Fruit fly (Drosophila melanogaster) whole organism, pupa: Measurements from ENCODE around the gene CG6066.

ENCODE experiments used
- CG10348 ChIP-seq: fragments of 200-800 bp; sonication (Bioruptor generic); IDR thresholded peaks from 2 replicates; pipeline ENCODE4 v1.3.6; 2022; ENCODE audit warnings: missing biosample characterization, missing genetic modification characterization
- CG12605 ChIP-seq: fragments of 200-800 bp; sonication (Bioruptor generic); IDR thresholded peaks from 2 replicates; pipeline ENCODE4 v1.3.6; 2022; ENCODE audit warnings: missing biosample characterization, missing genetic modification characterization
- CG13204 ChIP-seq: fragments of 200-800 bp; sonication (Bioruptor generic); optimal IDR thresholded peaks from 2 replicates; lab custom pipeline; 2018; ENCODE audit warnings: missing biosample characterization, mild to moderate bottlenecking, missing genetic modification characterization, moderate library complexity
- CG14655 ChIP-seq: fragments of 200-800 bp; sonication (Bioruptor generic); optimal IDR thresholded peaks from 3 replicates; lab custom pipeline; 2017; ENCODE audit warnings: mild to moderate bottlenecking, missing biosample characterization, missing genetic modification reagents, missing genetic modification characterization
- CG15710 ChIP-seq: fragments of 200-800 bp; sonication (Bioruptor generic); optimal IDR thresholded peaks from 2 replicates; lab custom pipeline; 2018; ENCODE audit warnings: missing biosample characterization, mild to moderate bottlenecking, missing genetic modification characterization, moderate library complexity
- CG17806 ChIP-seq: fragments of 200-800 bp; sonication (Bioruptor generic); optimal IDR thresholded peaks from 2 replicates; lab custom pipeline; 2018; ENCODE audit warnings: missing biosample characterization, mild to moderate bottlenecking, missing genetic modification characterization, moderate library complexity
- CG32121 ChIP-seq: fragments of 200-800 bp; sonication (Bioruptor generic); IDR thresholded peaks from 2 replicates; pipeline ENCODE4 v1.3.6; 2022; ENCODE audit warnings: missing biosample characterization, missing genetic modification characterization
- CG34367 ChIP-seq: fragments of 200-800 bp; sonication (Bioruptor generic); optimal IDR thresholded peaks from 2 replicates; lab custom pipeline; 2018; ENCODE audit warnings: missing biosample characterization, mild to moderate bottlenecking, missing genetic modification characterization
- CG4496 ChIP-seq: fragments of 200-800 bp; sonication (Bioruptor generic); IDR thresholded peaks from 3 replicates; pipeline ENCODE4 v1.3.6; 2022; ENCODE audit warnings: missing biosample characterization, missing genetic modification characterization
- CG8159 ChIP-seq: fragments of 200-800 bp; sonication (Bioruptor generic); optimal IDR thresholded peaks from 3 replicates; lab custom pipeline; 2018; ENCODE audit warnings: missing biosample characterization, mild to moderate bottlenecking, missing genetic modification characterization, moderate library complexity
- CG8301 ChIP-seq: fragments of 200-800 bp; sonication (Bioruptor generic); optimal IDR thresholded peaks from 2 replicates; lab custom pipeline; 2018; ENCODE audit warnings: missing biosample characterization, mild to moderate bottlenecking, missing genetic modification characterization
- CG9948 ChIP-seq: fragments of 200-800 bp; sonication (Bioruptor generic); optimal IDR thresholded peaks from 2 replicates; lab custom pipeline; 2018; ENCODE audit warnings: missing biosample characterization, mild to moderate bottlenecking, missing genetic modification characterization, moderate library complexity
- D1 ChIP-seq: fragments of 200-800 bp; sonication (Bioruptor generic); optimal IDR thresholded peaks from 2 replicates; lab custom pipeline; 2018; ENCODE audit warnings: missing biosample characterization, mild to moderate bottlenecking, missing genetic modification characterization, moderate library complexity
- EcR ChIP-seq: fragments of 200-800 bp; sonication (Bioruptor generic); optimal IDR thresholded peaks from 3 replicates; lab custom pipeline; 2019; ENCODE audit warnings: missing biosample characterization, missing genetic modification characterization, mild to moderate bottlenecking, moderate library complexity, missing genetic modification reagents
- Ets98B ChIP-seq: fragments of 200-800 bp; sonication (Bioruptor generic); IDR thresholded peaks from 2 replicates; pipeline ENCODE4 v1.3.6; 2022; ENCODE audit warnings: missing biosample characterization, missing genetic modification characterization
- Pif1A ChIP-seq: fragments of 200-800 bp; sonication (Bioruptor generic); optimal IDR thresholded peaks from 3 replicates; lab custom pipeline; 2016; ENCODE audit warnings: missing biosample characterization, missing genetic modification characterization
- Pif1B ChIP-seq: fragments of 200-800 bp; sonication (Bioruptor generic); optimal IDR thresholded peaks from 3 replicates; lab custom pipeline; 2016; ENCODE audit warnings: missing biosample characterization, missing genetic modification characterization
- Snoo ChIP-seq: fragments of 200-800 bp; sonication (Bioruptor generic); optimal IDR thresholded peaks from 3 replicates; lab custom pipeline; 2017; ENCODE audit warnings: missing biosample characterization, mild to moderate bottlenecking, missing genetic modification characterization, inconsistent platforms
- fd96Ca ChIP-seq: fragments of 200-800 bp; sonication (Bioruptor generic); IDR thresholded peaks from 3 replicates; pipeline ENCODE4 v1.3.6; 2022; ENCODE audit warnings: missing biosample characterization, missing genetic modification characterization
- gl ChIP-seq: fragments of 200-800 bp; sonication (Bioruptor generic); optimal IDR thresholded peaks from 2 replicates; lab custom pipeline; 2018; ENCODE audit warnings: missing biosample characterization, mild to moderate bottlenecking, missing genetic modification characterization
- rn ChIP-seq: fragments of 200-800 bp; sonication (Bioruptor generic); IDR thresholded peaks from 2 replicates; pipeline ENCODE4 v1.3.6; 2022; ENCODE audit warnings: missing biosample characterization, missing genetic modification characterization

Gene CG6066

DNA sequence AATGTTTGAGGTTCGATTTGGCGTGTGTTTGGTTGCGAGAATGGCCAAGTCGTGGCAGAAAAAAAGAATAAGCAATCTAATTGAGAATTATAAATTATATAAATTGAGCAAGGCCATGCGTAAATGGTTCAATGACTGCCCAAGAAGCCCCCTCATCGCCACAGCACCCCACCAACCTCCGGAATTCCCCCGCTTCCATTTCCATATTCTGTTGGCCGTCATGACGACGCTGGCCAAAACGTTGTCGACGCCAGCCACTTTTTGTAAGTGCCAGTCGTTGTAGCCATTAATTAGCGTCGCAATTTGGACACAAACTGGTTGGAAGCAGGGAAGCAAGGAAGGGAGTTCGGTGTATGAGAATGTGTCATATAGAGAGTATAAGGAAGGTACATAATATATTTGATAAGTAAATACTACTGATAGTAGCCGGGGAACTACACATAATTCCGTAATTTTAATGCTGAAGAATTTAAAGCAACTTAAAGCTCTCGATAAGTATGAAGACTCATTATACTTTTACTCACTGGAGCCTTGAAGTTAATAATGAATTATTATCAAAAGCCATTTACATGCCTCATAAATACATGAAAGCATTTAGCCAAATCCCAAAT is 14.1 kb upstream of the CG6066 start:
- 0 out of 3 replicates have a peak, but pooled peaks have one; percentile 7 for TF ChIP-seq CG4496
- no peak for TF ChIP-seq CG17806 (tag; lab: Kevin White, UChicago)
- TF ChIP-seq EcR (GFP tag; lab: Kevin White, UChicago), result peak; percentile 74

DNA sequence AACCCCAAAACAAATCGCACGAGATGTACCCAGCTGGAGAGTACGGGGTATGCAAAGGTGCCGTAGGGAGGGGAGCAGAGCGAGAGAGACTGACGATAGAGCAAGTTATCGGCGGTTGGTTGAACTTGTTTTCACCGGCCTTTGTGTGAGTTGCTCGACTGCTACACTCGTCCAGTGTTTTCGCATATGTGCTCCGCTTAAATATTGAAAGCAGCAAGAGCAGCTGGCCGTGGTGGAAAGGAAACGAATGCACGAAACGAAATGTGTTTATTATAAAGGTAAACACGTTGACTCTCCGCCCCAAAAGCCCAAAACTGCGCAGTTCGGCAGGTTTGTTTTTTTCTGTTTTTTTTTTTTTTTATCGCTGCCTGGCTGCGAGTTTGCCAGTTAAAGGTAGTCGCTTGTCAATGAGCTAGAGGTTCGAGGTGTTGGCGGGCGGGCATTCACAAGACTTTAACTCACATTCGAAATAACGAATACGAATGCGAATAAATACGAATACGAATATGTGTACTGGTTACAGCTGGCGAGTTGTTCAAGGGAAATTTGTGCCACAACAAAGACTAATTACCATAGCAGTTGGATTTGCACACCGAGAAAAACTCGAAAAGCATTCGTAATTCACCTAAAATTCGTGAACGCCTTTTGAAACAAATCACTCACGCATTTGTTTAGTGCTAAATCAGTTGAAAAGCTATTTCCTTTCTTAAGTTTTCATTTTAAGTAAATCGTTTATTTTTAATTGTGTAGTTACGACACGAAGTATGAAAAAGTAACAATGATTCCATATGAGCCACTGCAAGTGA is 13.3 kb upstream of the CG6066 start:
- TF ChIP-seq Ets98B (GFP tag; lab: Robert Waterston, UW) (peak; percentile 78), CG10348 (GFP tag; lab: Robert Waterston, UW) (no peak), rn (GFP tag; lab: Robert Waterston, UW) (peak; percentile 59; the same call in 1 of the 2 replicates), fd96Ca (GFP tag; lab: Robert Waterston, UW) (peak; percentile 73), CG4496 (peak; percentile 88), CG34367 (tag; lab: Kevin White, UChicago) (peak; percentile 45), CG12605 (GFP tag; lab: Robert Waterston, UW) (peak; percentile 61; the same call in 1 of the 2 replicates), CG8159 (tag; lab: Kevin White, UChicago) (no peak), D1 (tag; lab: Kevin White, UChicago) (no peak), CG15710 (tag; lab: Kevin White, UChicago) (peak; percentile 68), CG13204 (GFP tag; lab: Kevin White, UChicago) (no peak), gl (tag; lab: Kevin White, UChicago) (peak; percentile 5), CG9948 (tag; lab: Kevin White, UChicago) (peak; percentile 35), CG14655 (GFP tag; lab: Kevin White, UChicago) (no peak), CG32121 (GFP tag; lab: Robert Waterston, UW) (peak; percentile 73), Pif1A (GFP tag; lab: Kevin White, UChicago) (peak; percentile 86), CG17806 (tag; lab: Kevin White, UChicago) (peak; percentile 66), Pif1B (GFP tag; lab: Kevin White, UChicago) (peak; percentile 68), Snoo (tag; lab: Kevin White, UChicago) (peak; percentile 70), EcR (GFP tag; lab: Kevin White, UChicago) (peak; percentile 91), CG8301 (peak; percentile 57)

DNA sequence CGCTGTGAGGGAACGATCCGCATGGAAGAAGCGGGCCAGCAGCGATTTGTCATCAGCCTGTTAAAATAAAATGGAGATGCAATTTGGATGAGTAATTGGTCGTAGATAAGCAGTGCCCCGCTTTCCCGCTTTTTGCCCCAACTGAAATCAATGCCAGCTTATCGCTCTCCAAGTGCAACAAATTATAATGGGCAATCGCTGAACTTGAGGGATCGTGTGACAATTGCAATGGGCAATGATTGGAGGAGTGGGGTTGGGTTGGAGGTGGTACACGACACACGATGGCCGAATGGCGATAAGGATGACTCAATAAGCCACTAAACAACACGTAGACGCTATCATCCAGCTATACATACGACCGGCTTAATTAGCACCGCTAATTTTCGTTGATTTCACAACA is 12.2 kb upstream of the CG6066 start:
- no peak for TF ChIP-seq CG12605 (GFP tag; lab: Robert Waterston, UW)
- TF ChIP-seq CG17806 (tag; lab: Kevin White, UChicago), result no peak
- TF ChIP-seq CG32121 (GFP tag; lab: Robert Waterston, UW), result no peak
- TF ChIP-seq CG8301, result no peak
- TF ChIP-seq CG14655 (GFP tag; lab: Kevin White, UChicago), result no peak
- no peak for TF ChIP-seq CG4496
- TF ChIP-seq CG13204 (GFP tag; lab: Kevin White, UChicago), result no peak

DNA sequence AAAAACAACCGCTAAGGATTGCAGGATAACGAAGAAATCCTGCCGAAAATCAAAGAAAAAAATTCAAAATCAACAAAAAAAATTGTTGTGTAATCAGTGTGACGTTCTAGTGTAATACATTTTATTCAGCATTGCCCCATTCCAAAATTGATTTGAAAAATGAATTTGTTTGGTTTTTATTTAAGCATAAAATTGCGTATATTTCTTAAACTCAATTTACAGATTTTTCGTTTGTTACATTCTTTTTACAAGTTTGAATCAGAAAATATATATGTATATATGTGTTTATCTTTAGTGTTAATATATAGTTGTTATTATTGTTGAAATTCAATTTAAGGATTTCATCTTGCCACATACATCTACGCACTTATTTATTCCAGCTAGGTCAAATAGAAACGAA is 8.1 kb upstream of the CG6066 start, which contains the start of gene CG6059:
CG6059 (minus strand) TSS at position 101 of the 400 bp plus-strand sequence.
- TF ChIP-seq EcR (GFP tag; lab: Kevin White, UChicago) (no peak), CG9948 (tag; lab: Kevin White, UChicago) (no peak), rn (GFP tag; lab: Robert Waterston, UW) (no peak), fd96Ca (GFP tag; lab: Robert Waterston, UW) (no peak), CG15710 (tag; lab: Kevin White, UChicago) (no peak), CG32121 (GFP tag; lab: Robert Waterston, UW) (no peak), CG14655 (GFP tag; lab: Kevin White, UChicago) (no peak), CG34367 (tag; lab: Kevin White, UChicago) (no peak), CG4496 (no peak), CG8301 (no peak), gl (tag; lab: Kevin White, UChicago) (no peak), Pif1A (GFP tag; lab: Kevin White, UChicago) (no peak), CG10348 (GFP tag; lab: Robert Waterston, UW) (no peak), CG17806 (tag; lab: Kevin White, UChicago) (no peak), CG12605 (GFP tag; lab: Robert Waterston, UW) (no peak)
- TF ChIP-seq, all 21 proteins: peak for 0

DNA sequence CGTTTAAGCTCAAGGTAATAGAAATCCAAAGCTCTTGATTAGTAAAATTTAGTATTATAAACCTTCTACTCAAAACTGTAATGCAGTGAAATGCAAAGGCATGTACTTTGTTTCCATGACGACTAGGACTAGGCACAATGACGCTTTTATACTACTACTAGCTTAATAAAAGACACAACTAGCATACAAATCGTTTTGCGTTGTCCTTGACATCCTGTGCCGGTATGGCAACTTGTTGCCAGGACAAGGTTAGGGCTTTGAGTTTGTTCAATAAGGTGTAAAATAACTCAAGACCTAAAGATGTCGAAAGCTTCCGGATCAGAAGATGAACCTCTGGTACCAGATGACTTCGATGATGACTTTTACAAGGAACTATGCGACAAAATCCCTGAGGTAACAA is 1.8 kb upstream of the CG6066 start, which contains the start of gene CG5882:
CG5882 (plus strand) TSS at position 301 of the 400 bp plus-strand sequence.
- TF ChIP-seq D1 (tag; lab: Kevin White, UChicago), result no peak
- TF ChIP-seq Pif1B (GFP tag; lab: Kevin White, UChicago), result no peak
- no peak for TF ChIP-seq CG4496
- no peak for TF ChIP-seq CG12605 (GFP tag; lab: Robert Waterston, UW)
- TF ChIP-seq EcR (GFP tag; lab: Kevin White, UChicago), result no peak
- no peak for TF ChIP-seq CG8301
- no peak for TF ChIP-seq gl (tag; lab: Kevin White, UChicago)
- TF ChIP-seq CG17806 (tag; lab: Kevin White, UChicago), result no peak
- no peak for TF ChIP-seq CG9948 (tag; lab: Kevin White, UChicago)
